Worm (Caenorhabditis elegans) whole organism, L2 larva: ENCODE measurements around the gene M110.10.

Source experiments
- alr-1 ChIP-seq: fragments of 150-350 bp; optimal IDR thresholded peaks from 2 replicates; lab custom pipeline; 2014; ENCODE audit warnings: missing biosample characterization, missing genetic modification characterization
- aly-2 ChIP-seq: fragments of 150-350 bp; optimal IDR thresholded peaks from 2 replicates; lab custom pipeline; 2014; ENCODE audit warnings: missing biosample characterization, missing genetic modification characterization

DNA sequence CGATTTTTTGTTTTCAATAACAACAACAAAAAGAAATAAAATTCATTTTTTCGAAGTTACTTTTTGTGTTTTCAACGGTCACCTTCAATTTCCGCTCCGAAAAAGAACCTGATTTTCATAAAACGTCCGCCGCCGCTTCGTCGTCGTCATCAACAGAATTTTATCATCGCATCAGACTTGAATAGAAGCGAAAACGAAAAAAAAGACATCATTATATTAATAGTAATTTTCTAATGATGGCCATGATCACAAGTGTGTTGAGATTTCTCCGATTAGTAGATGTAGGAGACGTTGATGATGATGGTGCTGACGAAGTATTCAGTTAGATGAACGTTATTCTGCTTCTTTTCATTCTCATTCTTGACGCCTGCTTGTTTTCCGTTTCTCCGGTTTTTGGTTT, 9.7 kb upstream of the M110.10 start:
- TF ChIP-seq aly-2 (no peak), alr-1 (tag; lab: Kevin White, UChicago) (no peak)
